Worm (Caenorhabditis elegans): Measurements from ENCODE around the gene F23D12.10.

DNA sequence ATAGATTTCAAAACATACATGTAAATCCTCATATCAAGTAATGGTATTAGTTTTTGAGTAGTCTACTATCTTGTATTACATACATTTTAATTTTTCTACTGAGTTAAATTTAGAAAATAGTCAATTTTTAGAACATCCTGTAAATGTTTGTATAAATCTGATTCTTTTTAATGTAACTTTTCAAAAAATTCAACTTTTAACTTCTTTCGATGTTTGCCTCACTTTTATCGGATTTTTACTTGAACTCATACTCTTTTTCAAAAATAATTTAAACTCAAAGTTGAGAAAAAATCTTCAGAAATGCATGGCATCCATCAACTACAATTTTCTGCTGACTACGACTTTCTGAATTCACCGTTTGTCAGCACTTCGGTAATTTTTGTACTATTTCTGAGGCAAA lies 49.0 kb upstream of the F23D12.10 start, which contains the start of gene M163.7:
- TF ChIP-seq sox-4 (tag; optimal IDR thresholded peaks at IDR 0.05) (no peak), fax-1 (tag; optimal IDR thresholded peaks at IDR 0.05) (no peak), hlh-15 (tag; optimal IDR thresholded peaks at IDR 0.05) (no peak)

Data from whole organism, late embryonic.